Worm (Caenorhabditis elegans): ENCODE results near the gene T13A10.1.

T13A10.1 gene

ce11 chrIV:6323654-6324224 lies 47.9 kb downstream of the T13A10.1 start, which contains the start of gene sqd-1 (continued):
- no peak for TF ChIP-seq tbx-7 (tag; optimal IDR thresholded peaks at IDR 0.05)
- TF ChIP-seq ttx-3 (tag; optimal IDR thresholded peaks at IDR 0.05): no peak
- TF ChIP-seq odd-2 (tag; optimal IDR thresholded peaks at IDR 0.05): no peak
- peak; percentile 54 for TF ChIP-seq elt-2 (tag; optimal IDR thresholded peaks at IDR 0.05)
- TF ChIP-seq Y22D7AL.16 (tag; optimal IDR thresholded peaks at IDR 0.05): no peak
- no peak for TF ChIP-seq pha-4 (tag; optimal IDR thresholded peaks at IDR 0.05)
- TF ChIP-seq sox-2 (GFP tag; IDR thresholded peaks at IDR 0.05): no peak
- TF ChIP-seq pros-1 (tag; optimal IDR thresholded peaks at IDR 0.05): peak; percentile 39
- no peak for TF ChIP-seq unc-3 (GFP tag; conservative IDR thresholded peaks at IDR 0.05)
- no peak for TF ChIP-seq unc-3 (tag; optimal IDR thresholded peaks at IDR 0.05)
- no peak for TF ChIP-seq pag-3 (tag; optimal IDR thresholded peaks at IDR 0.05; ENCODE audit: borderline replicate concordance)
- peak; percentile 80 for TF ChIP-seq madf-2 (tag; optimal IDR thresholded peaks at IDR 0.05)
- TF ChIP-seq C08G9.2 (tag; optimal IDR thresholded peaks at IDR 0.05): peak; percentile 69
- peak; percentile 60 for TF ChIP-seq hlh-30 (tag; optimal IDR thresholded peaks at IDR 0.05; ENCODE audit: insufficient read depth)
- TF ChIP-seq ztf-16 (tag; optimal IDR thresholded peaks at IDR 0.05): peak; percentile 31
- TF ChIP-seq ama-1 (optimal IDR thresholded peaks at IDR 0.05): no peak
- TF ChIP-seq lim-6 (tag; optimal IDR thresholded peaks at IDR 0.05): no peak
- peak; percentile 44 for TF ChIP-seq gmeb-2 (tag; optimal IDR thresholded peaks at IDR 0.05)
- peak; percentile 44 for TF ChIP-seq F13H6.1 (tag; optimal IDR thresholded peaks at IDR 0.05)
- TF ChIP-seq unc-86 (tag; optimal IDR thresholded peaks at IDR 0.05): peak; percentile 59
- TF ChIP-seq fax-1 (tag; optimal IDR thresholded peaks at IDR 0.05): no peak
- TF ChIP-seq fkh-10 (GFP tag; optimal IDR thresholded peaks at IDR 0.05): peak; percentile 28
- TF ChIP-seq dmd-4 (tag; optimal IDR thresholded peaks at IDR 0.05; ENCODE audit: borderline replicate concordance): no peak
- peak; percentile 83 for TF ChIP-seq tbx-2 (tag; optimal IDR thresholded peaks at IDR 0.05)
- peak; percentile 46 for TF ChIP-seq ceh-19 (GFP tag; optimal IDR thresholded peaks at IDR 0.05)
- no peak for TF ChIP-seq nhr-232 (tag; optimal IDR thresholded peaks at IDR 0.05)
- peak; percentile 66 for TF ChIP-seq dve-1 (tag; optimal IDR thresholded peaks at IDR 0.05)
- TF ChIP-seq pha-2 (tag; optimal IDR thresholded peaks at IDR 0.05): no peak
- TF ChIP-seq ceh-22 (tag; optimal IDR thresholded peaks at IDR 0.05): no peak
- TF ChIP-seq zip-5 (tag; optimal IDR thresholded peaks at IDR 0.05): no peak
- no peak for TF ChIP-seq fkh-6 (tag; optimal IDR thresholded peaks at IDR 0.05)
- TF ChIP-seq nhr-11 (tag; optimal IDR thresholded peaks at IDR 0.05): no peak
- TF ChIP-seq elt-4 (tag; optimal IDR thresholded peaks at IDR 0.05): no peak

- TF ChIP-seq unc-3 (GFP tag; conservative IDR thresholded peaks at IDR 0.05) (no peak), unc-3 (tag; optimal IDR thresholded peaks at IDR 0.05) (no peak), T23F11.4 (GFP tag; optimal IDR thresholded peaks at IDR 0.05) (no peak), ztf-16 (tag; optimal IDR thresholded peaks at IDR 0.05) (no peak)
These were observed 49.9 kb downstream of the T13A10.1 start for ce11 chrIV:6325772-6326171.

ce11 chrIV:6326448-6326847 lies 50.6 kb downstream of the T13A10.1 start, which contains the start of gene lsm-8:
TSS of gene lsm-8 (plus strand) at chrIV:6326526.
- TF ChIP-seq ahr-1 (tag; optimal IDR thresholded peaks at IDR 0.05): no peak
- TF ChIP-seq K09A11.1 (tag; optimal IDR thresholded peaks at IDR 0.05; ENCODE audit: insufficient read depth): no peak
- TF ChIP-seq unc-42 (tag; optimal IDR thresholded peaks at IDR 0.05): no peak
- no peak for TF ChIP-seq C38D4.7 (GFP tag; optimal IDR thresholded peaks at IDR 0.05)
- no peak for TF ChIP-seq F13H6.1 (tag; optimal IDR thresholded peaks at IDR 0.05)
- TF ChIP-seq ceh-22 (tag; optimal IDR thresholded peaks at IDR 0.05): no peak
- no peak for TF ChIP-seq ceh-19 (GFP tag; optimal IDR thresholded peaks at IDR 0.05)
- no peak for TF ChIP-seq elt-2 (tag; optimal IDR thresholded peaks at IDR 0.05)
- no peak for TF ChIP-seq nhr-11 (tag; optimal IDR thresholded peaks at IDR 0.05)
- no peak for TF ChIP-seq unc-86 (tag; optimal IDR thresholded peaks at IDR 0.05)
- no peak for TF ChIP-seq ceh-18 (tag; optimal IDR thresholded peaks at IDR 0.05)
- TF ChIP-seq odd-2 (tag; optimal IDR thresholded peaks at IDR 0.05): no peak
- TF ChIP-seq ceh-31 (tag; optimal IDR thresholded peaks at IDR 0.05): no peak
- TF ChIP-seq ref-2 (tag; optimal IDR thresholded peaks at IDR 0.05): no peak
- no peak for TF ChIP-seq rnt-1 (tag; optimal IDR thresholded peaks at IDR 0.05)
- no peak for TF ChIP-seq ceh-2 (tag; optimal IDR thresholded peaks at IDR 0.05)

Data from whole organism, late embryonic.